Worm (Caenorhabditis elegans) whole organism, young adult: Measurements from ENCODE around the gene Y49F6B.19.
A peak's percentile ranks its signal among the peaks of the same experiment; 100 is the strongest.

Experiments
- B0019.2 ChIP-seq: fragments of 200-800 bp; sonication (Bioruptor generic); conservative IDR thresholded peaks from 2 replicates; pipeline ENCODE4 v1.3.6; 2022; ENCODE audit warnings: missing genetic modification reagents, missing genetic modification characterization, missing compliant biosample characterization
- B0035.1 ChIP-seq: sonication (generic microtip); optimal IDR thresholded peaks from 2 replicates; lab custom pipeline; 2016; ENCODE audit warnings: missing genetic modification characterization, mild to moderate bottlenecking, missing compliant biosample characterization, missing genotype, missing genetic modification reagents
- B0261.1 ChIP-seq: sonication (generic microtip); optimal IDR thresholded peaks from 2 replicates; lab custom pipeline; 2016; ENCODE audit warnings: mild to moderate bottlenecking, missing genetic modification characterization, moderate library complexity, missing compliant biosample characterization
- D2030.7 ChIP-seq: fragments of 200-800 bp; sonication (Bioruptor generic); IDR thresholded peaks from 2 replicates; pipeline ENCODE4 v1.3.6; 2022; ENCODE audit warnings: missing genetic modification reagents, missing genetic modification characterization, missing compliant biosample characterization
- F22D6.2 ChIP-seq: sonication (generic microtip); optimal IDR thresholded peaks from 2 replicates; lab custom pipeline; 2016; ENCODE audit warnings: mild to moderate bottlenecking, missing genetic modification characterization, missing compliant biosample characterization
- F57A8.1 ChIP-seq: fragments of 200-800 bp; sonication (Bioruptor generic); optimal IDR thresholded peaks from 2 replicates; lab custom pipeline; 2018; ENCODE audit warnings: mild to moderate bottlenecking, missing genetic modification characterization, moderate library complexity, missing compliant biosample characterization
- Y53G8AR.9 ChIP-seq: fragments of 200-800 bp; sonication (Bioruptor generic); conservative IDR thresholded peaks from 2 replicates; pipeline ENCODE4 v1.3.6; 2022; ENCODE audit warnings: missing genetic modification reagents, missing genetic modification characterization, missing compliant biosample characterization
- Y56A3A.18 ChIP-seq: fragments of 200-800 bp; sonication (Bioruptor generic); IDR thresholded peaks from 2 replicates; pipeline ENCODE4 v1.3.6; 2022; ENCODE audit warnings: missing genetic modification reagents, missing genetic modification characterization, missing compliant biosample characterization
- ZK185.1 ChIP-seq: sonication (generic microtip); optimal IDR thresholded peaks from 2 replicates; lab custom pipeline; 2016; ENCODE audit warnings: mild to moderate bottlenecking, missing genetic modification characterization, missing compliant biosample characterization; ENCODE audit not compliant: poor library complexity, severe bottlenecking
- aptf-3 ChIP-seq: fragments of 200-800 bp; sonication (Bioruptor generic); IDR thresholded peaks from 2 replicates; pipeline ENCODE4 v1.3.6; 2022; ENCODE audit warnings: missing genetic modification characterization, missing compliant biosample characterization
- attf-6 ChIP-seq: fragments of 200-800 bp; sonication (Bioruptor generic); IDR thresholded peaks from 2 replicates; pipeline ENCODE4 v1.3.6; 2022; ENCODE audit warnings: missing genetic modification reagents, missing genetic modification characterization, missing compliant biosample characterization
- bed-1 ChIP-seq: fragments of 200-800 bp; sonication (Bioruptor generic); IDR thresholded peaks from 2 replicates; pipeline ENCODE4 v1.3.6; 2022; ENCODE audit warnings: missing genetic modification reagents, missing genetic modification characterization, missing compliant biosample characterization
- bed-2 ChIP-seq: fragments of 200-800 bp; sonication (Bioruptor generic); IDR thresholded peaks from 2 replicates; pipeline ENCODE4 v1.3.6; 2022; ENCODE audit warnings: missing genetic modification reagents, missing genetic modification characterization, missing compliant biosample characterization
- ceh-27 ChIP-seq: fragments of 200-800 bp; sonication (Bioruptor generic); optimal IDR thresholded peaks from 2 replicates; lab custom pipeline; 2018; ENCODE audit warnings: mild to moderate bottlenecking, missing genetic modification characterization, moderate library complexity, missing compliant biosample characterization
- ceh-40 ChIP-seq: fragments of 200-800 bp; sonication (Bioruptor generic); IDR thresholded peaks from 2 replicates; pipeline ENCODE4 v1.3.6; 2022; ENCODE audit warnings: missing genetic modification characterization, missing compliant biosample characterization
- ceh-79 ChIP-seq: sonication (generic microtip); optimal IDR thresholded peaks from 2 replicates; lab custom pipeline; 2017; ENCODE audit warnings: mild to moderate bottlenecking, missing genetic modification characterization, missing compliant biosample characterization
- ceh-91 ChIP-seq: fragments of 200-800 bp; sonication (Bioruptor generic); IDR thresholded peaks from 2 replicates; pipeline ENCODE4 v1.3.6; 2022; ENCODE audit warnings: missing genetic modification reagents, missing genetic modification characterization, missing compliant biosample characterization
- die-1 ChIP-seq: sonication (generic microtip); optimal IDR thresholded peaks from 2 replicates; lab custom pipeline; 2016; ENCODE audit warnings: missing genotype, mild to moderate bottlenecking, missing genetic modification characterization, missing compliant biosample characterization
- dpl-1 ChIP-seq: fragments of 150-350 bp; optimal IDR thresholded peaks from 2 replicates; lab custom pipeline; 2014; ENCODE audit warnings: missing biosample characterization, missing genetic modification reagents, missing genetic modification characterization
- egl-44 ChIP-seq: fragments of 200-800 bp; sonication (Bioruptor generic); IDR thresholded peaks from 2 replicates; pipeline ENCODE4 v1.3.6; 2022; ENCODE audit warnings: missing genetic modification reagents, missing genetic modification characterization, missing compliant biosample characterization
- egrh-3 ChIP-seq: fragments of 200-800 bp; sonication (Bioruptor generic); IDR thresholded peaks from 2 replicates; pipeline ENCODE4 v1.3.6; 2022; ENCODE audit warnings: missing genetic modification reagents, missing genetic modification characterization, missing compliant biosample characterization
- ekl-4 ChIP-seq: fragments of 200-800 bp; sonication (Bioruptor generic); IDR thresholded peaks from 2 replicates; pipeline ENCODE4 v1.3.6; 2022; ENCODE audit warnings: missing genetic modification reagents, missing genetic modification characterization, missing compliant biosample characterization
- hlh-12 ChIP-seq: sonication (generic microtip); optimal IDR thresholded peaks from 2 replicates; lab custom pipeline; 2016; ENCODE audit warnings: missing genetic modification characterization, missing compliant biosample characterization
- hmg-1.2 ChIP-seq: fragments of 200-800 bp; sonication (Bioruptor generic); IDR thresholded peaks from 2 replicates; pipeline ENCODE4 v1.3.6; 2022; ENCODE audit warnings: missing genetic modification reagents, missing genetic modification characterization, missing compliant biosample characterization
- hrde-1 ChIP-seq: sonication (generic microtip); optimal IDR thresholded peaks from 2 replicates; lab custom pipeline; 2016; ENCODE audit warnings: missing genetic modification characterization, mild to moderate bottlenecking, missing compliant biosample characterization, moderate library complexity, missing genotype, missing genetic modification reagents, borderline replicate concordance
- let-607 ChIP-seq, 2 experiments: fragments of 200-800 bp in 1 of 2; sonication (Bioruptor generic) in 1 of 2; sonication (generic microtip) in 1 of 2; optimal IDR thresholded peaks; 2 replicates each; lab custom pipeline; 2016 to 2018; ENCODE audit warnings: mild to moderate bottlenecking in 2 of 2, missing compliant biosample characterization in 2 of 2, missing genetic modification characterization in 2 of 2, moderate library complexity in 2 of 2, missing genotype in 1 of 2
- lin-54 ChIP-seq: fragments of 200-800 bp; sonication (Bioruptor generic); optimal IDR thresholded peaks from 2 replicates; lab custom pipeline; 2018; ENCODE audit warnings: mild to moderate bottlenecking, missing genetic modification characterization, missing compliant biosample characterization
- madf-3 ChIP-seq: fragments of 200-800 bp; sonication (Bioruptor generic); IDR thresholded peaks from 2 replicates; pipeline ENCODE4 v1.3.6; 2022; ENCODE audit warnings: missing genetic modification reagents, missing genetic modification characterization, missing compliant biosample characterization
- mes-4 ChIP-seq: sonication (generic microtip); optimal IDR thresholded peaks from 2 replicates; lab custom pipeline; 2016; ENCODE audit warnings: missing genotype, missing genetic modification characterization, missing compliant biosample characterization
- mxl-1 ChIP-seq: sonication (generic microtip); optimal IDR thresholded peaks from 2 replicates; lab custom pipeline; 2016; ENCODE audit warnings: missing genetic modification characterization, missing compliant biosample characterization
- nfya-1 ChIP-seq: sonication (generic microtip); optimal IDR thresholded peaks from 2 replicates; lab custom pipeline; 2017; ENCODE audit warnings: antibody characterized with exemption, missing compliant biosample characterization, missing genetic modification characterization, borderline replicate concordance; ENCODE audit not compliant: insufficient read depth
- nhr-120 ChIP-seq: fragments of 200-800 bp; sonication (Bioruptor generic); IDR thresholded peaks from 2 replicates; pipeline ENCODE4 v1.3.6; 2022; ENCODE audit warnings: missing genetic modification characterization, missing compliant biosample characterization
- nhr-27 ChIP-seq: fragments of 200-800 bp; sonication (Bioruptor generic); optimal IDR thresholded peaks from 2 replicates; lab custom pipeline; 2018; ENCODE audit warnings: mild to moderate bottlenecking, missing genetic modification characterization, moderate library complexity, missing compliant biosample characterization
- nhr-80 ChIP-seq: sonication (generic microtip); optimal IDR thresholded peaks from 2 replicates; lab custom pipeline; 2016; ENCODE audit warnings: missing genetic modification characterization, missing compliant biosample characterization
- pbrm-1 ChIP-seq: fragments of 200-800 bp; sonication (Bioruptor generic); IDR thresholded peaks from 2 replicates; pipeline ENCODE4 v1.3.6; 2022; ENCODE audit warnings: missing genetic modification reagents, missing genetic modification characterization, missing compliant biosample characterization
- rcor-1 ChIP-seq: fragments of 200-800 bp; sonication (Bioruptor generic); IDR thresholded peaks from 2 replicates; pipeline ENCODE4 v1.3.6; 2022; ENCODE audit warnings: missing genetic modification reagents, missing genetic modification characterization, missing compliant biosample characterization
- sea-2 ChIP-seq: fragments of 200-800 bp; sonication (Bioruptor generic); IDR thresholded peaks from 2 replicates; pipeline ENCODE4 v1.3.6; 2022; ENCODE audit warnings: missing genetic modification characterization, missing compliant biosample characterization
- snpc-3.4 ChIP-seq: sonication (generic microtip); optimal IDR thresholded peaks from 2 replicates; lab custom pipeline; 2017; ENCODE audit warnings: missing genetic modification characterization, mild to moderate bottlenecking, missing compliant biosample characterization, antibody characterized with exemption, moderate library complexity, missing genotype, missing genetic modification reagents
- tbx-9 ChIP-seq: sonication (generic microtip); optimal IDR thresholded peaks from 2 replicates; lab custom pipeline; 2016; ENCODE audit warnings: borderline replicate concordance, missing genetic modification characterization, inconsistent platforms, missing compliant biosample characterization
- tlf-1 ChIP-seq: fragments of 200-800 bp; sonication (Bioruptor generic); optimal IDR thresholded peaks from 2 replicates; lab custom pipeline; 2018; ENCODE audit warnings: mild to moderate bottlenecking, missing genetic modification characterization, missing compliant biosample characterization
- unc-130 ChIP-seq: sonication (generic microtip); optimal IDR thresholded peaks from 2 replicates; lab custom pipeline; 2016; ENCODE audit warnings: missing genetic modification reagents, missing genetic modification characterization, missing compliant biosample characterization
- xnd-1 ChIP-seq: sonication (generic microtip); optimal IDR thresholded peaks from 2 replicates; lab custom pipeline; 2016; ENCODE audit warnings: missing genotype, missing genetic modification reagents, missing genetic modification characterization, missing compliant biosample characterization
- zfh-2 ChIP-seq: fragments of 200-800 bp; sonication (Bioruptor generic); conservative IDR thresholded peaks from 2 replicates; pipeline ENCODE4 v1.3.6; 2022; ENCODE audit warnings: missing genetic modification reagents, missing genetic modification characterization, missing compliant biosample characterization
- ztf-22 ChIP-seq: fragments of 200-800 bp; sonication (Bioruptor generic); optimal IDR thresholded peaks from 2 replicates; lab custom pipeline; 2018; ENCODE audit warnings: mild to moderate bottlenecking, missing genetic modification characterization, moderate library complexity, missing compliant biosample characterization
- ztf-28 ChIP-seq: fragments of 200-800 bp; sonication (Bioruptor generic); IDR thresholded peaks from 2 replicates; pipeline ENCODE4 v1.3.6; 2022; ENCODE audit warnings: missing genetic modification reagents, missing genetic modification characterization, missing compliant biosample characterization
- ztf-3 ChIP-seq: fragments of 200-800 bp; sonication (Bioruptor generic); optimal IDR thresholded peaks from 2 replicates; lab custom pipeline; 2018; ENCODE audit warnings: mild to moderate bottlenecking, missing genetic modification characterization, missing compliant biosample characterization

The Y49F6B.19 gene

DNA sequence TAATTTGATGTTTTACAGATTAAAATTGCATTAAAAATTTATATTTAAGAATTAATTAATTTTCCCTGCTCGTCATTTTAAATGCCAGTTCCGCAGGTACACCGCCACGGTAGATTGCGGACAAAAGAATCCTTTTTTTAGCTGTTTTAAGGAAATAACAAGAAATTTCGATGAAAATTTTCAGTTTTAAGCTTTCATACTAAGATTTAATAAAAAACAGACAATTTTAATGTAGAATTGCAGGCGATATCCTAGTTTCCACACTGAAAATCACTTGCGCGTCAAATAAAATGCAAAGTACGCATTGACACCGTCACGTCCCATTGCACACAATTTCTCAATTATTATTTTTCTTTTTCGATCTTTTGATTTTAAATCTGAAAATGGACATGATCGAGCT, 41.3 kb upstream of the Y49F6B.19 start, which contains the start of gene dnc-3 (continued):
- TF ChIP-seq aptf-3 (GFP tag; lab: Robert Waterston, UW) (no peak), nfya-1 (tag; lab: Kevin White, UChicago) (no peak), B0019.2 (GFP tag; lab: Robert Waterston, UW) (no peak), F57A8.1 (no peak), tbx-9 (no peak), Y56A3A.18 (no peak), bed-2 (GFP tag; lab: Robert Waterston, UW) (no peak), ekl-4 (GFP tag; lab: Robert Waterston, UW) (no peak), F22D6.2 (tag; lab: Kevin White, UChicago) (no peak), nhr-27 (tag; lab: Kevin White, UChicago) (no peak), pbrm-1 (GFP tag; lab: Robert Waterston, UW) (0 out of 2 replicates have a peak, but pooled peaks have one; percentile 22), rcor-1 (no peak)
- TF ChIP-seq, all 124 proteins: peak for 22

DNA sequence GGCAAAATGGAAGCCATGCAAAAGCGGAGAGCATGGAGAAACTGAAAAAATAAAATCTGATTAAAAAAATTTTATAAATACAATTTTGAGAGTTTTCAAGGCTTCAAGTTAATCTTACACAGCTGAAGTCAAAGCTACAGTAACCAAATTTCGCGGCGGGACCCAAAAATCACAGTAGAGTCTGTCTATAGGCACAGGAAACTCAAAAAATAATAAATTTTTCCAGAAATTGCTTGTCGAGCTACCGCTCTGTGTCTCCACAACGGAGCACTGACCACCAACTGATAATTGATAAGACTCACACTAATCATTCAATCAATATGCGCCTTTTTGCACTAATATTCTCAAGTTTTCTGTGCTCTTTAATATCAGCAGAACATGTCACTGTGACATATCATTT, 38.2 kb upstream of the Y49F6B.19 start, which contains the start of gene W10G11.19:
W10G11.19 (plus strand) TSS at position 301 of the 400 bp plus-strand sequence.
- peak; percentile 59 for TF ChIP-seq nhr-80 (tag; lab: Kevin White, UChicago)
- TF ChIP-seq madf-3 (GFP tag; lab: Robert Waterston, UW): no peak
- no peak for TF ChIP-seq bed-1 (GFP tag; lab: Robert Waterston, UW)

DNA sequence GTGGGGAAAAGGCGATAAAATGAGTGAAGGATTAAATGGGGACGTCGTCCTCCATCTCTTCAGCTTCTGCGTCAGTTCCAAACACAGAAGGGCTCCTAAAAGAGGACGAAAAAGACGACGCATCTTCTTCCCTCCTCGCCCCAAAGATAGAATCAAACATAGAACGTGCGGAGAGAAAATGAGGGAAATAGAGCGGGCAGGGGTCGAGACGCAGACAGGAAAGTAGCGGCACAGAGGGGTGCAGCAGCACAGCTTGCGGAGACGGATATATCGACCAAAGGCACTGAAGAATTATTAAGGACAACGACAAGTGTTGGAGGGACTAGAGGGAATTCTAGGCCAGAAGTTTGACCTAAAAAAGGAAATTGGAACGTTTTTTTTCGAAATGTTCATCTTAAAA, 35.1 kb upstream of the Y49F6B.19 start:
- TF ChIP-seq hrde-1 (tag; lab: Kevin White, UChicago) (no peak), B0261.1 (tag; lab: Kevin White, UChicago) (no peak), B0035.1 (tag; lab: Kevin White, UChicago) (no peak), ceh-40 (no peak), xnd-1 (no peak), hlh-12 (no peak), die-1 (tag; lab: Kevin White, UChicago) (no peak), D2030.7 (GFP tag; lab: Robert Waterston, UW) (no peak), ztf-28 (GFP tag; lab: Robert Waterston, UW) (no peak), sea-2 (no peak), dpl-1 (GFP tag; lab: Kevin White, UChicago) (no peak), mes-4 (tag; lab: Kevin White, UChicago) (no peak), nhr-120 (GFP tag; lab: Robert Waterston, UW) (no peak), let-607 (tag; optimal IDR thresholded peaks at IDR 0.05; lab: Kevin White, UChicago) (no peak), egl-44 (no peak), ztf-3 (no peak), pbrm-1 (GFP tag; lab: Robert Waterston, UW) (no peak), egrh-3 (GFP tag; lab: Robert Waterston, UW) (0 out of 2 replicates have a peak, but pooled peaks have one; percentile 18), attf-6 (GFP tag; lab: Robert Waterston, UW) (no peak), ztf-22 (GFP tag; lab: Kevin White, UChicago) (no peak), ceh-91 (GFP tag; lab: Robert Waterston, UW) (no peak), ZK185.1 (tag; lab: Kevin White, UChicago) (no peak), unc-130 (GFP tag; lab: Kevin White, UChicago) (no peak), lin-54 (GFP tag; lab: Kevin White, UChicago) (no peak), Y53G8AR.9 (GFP tag; lab: Robert Waterston, UW) (no peak), ceh-79 (tag; lab: Kevin White, UChicago) (no peak), ekl-4 (GFP tag; lab: Robert Waterston, UW) (no peak), tlf-1 (GFP tag; lab: Kevin White, UChicago) (no peak), mxl-1 (tag; lab: Kevin White, UChicago) (no peak), hmg-1.2 (GFP tag; lab: Robert Waterston, UW) (peak; percentile 74; the same call in 1 of the 2 replicates), snpc-3.4 (tag; lab: Kevin White, UChicago) (no peak), F22D6.2 (tag; lab: Kevin White, UChicago) (no peak), zfh-2 (GFP tag; lab: Robert Waterston, UW) (peak; percentile 84), ceh-27 (GFP tag; lab: Kevin White, UChicago) (peak; percentile 37)
